Worm (Caenorhabditis elegans) whole organism, dauer: ENCODE results near the gene srd-2.

ENCODE experiments used
- unc-62 ChIP-seq: sonication (generic microtip); optimal IDR thresholded peaks from 2 replicates; lab custom pipeline; 2017; ENCODE audit warnings: missing biosample characterization, missing genetic modification reagents, missing genetic modification characterization

The srd-2 gene

ce11 chrII:10146488-10146887 lies 41.2 kb downstream of the srd-2 start, which contains the start of gene pax-3:
TSS of gene pax-3 (plus strand) at chrII:10146570.
- no peak for TF ChIP-seq unc-62

ce11 chrII:10144092-10144491 lies 43.6 kb downstream of the srd-2 start, which contains the start of gene F27E5.3:
TSS of gene F27E5.3 (minus strand) at chrII:10144192.
- TF ChIP-seq unc-62 = no peak

ce11 chrII:10139177-10139640 lies 48.5 kb downstream of the srd-2 start, which contains the start of gene asah-2:
TSS of gene asah-2 (plus strand) at chrII:10139590.
- no peak for TF ChIP-seq unc-62

- no peak for TF ChIP-seq unc-62
These were observed 50.4 kb downstream of the srd-2 start, which contains the start of gene phg-1 for ce11 chrII:10137358-10137757. TSS of gene phg-1 (plus strand) at chrII:10137658.

- no peak for TF ChIP-seq unc-62
These were observed 50.9 kb downstream of the srd-2 start for ce11 chrII:10136771-10137170.
